Worm (Caenorhabditis elegans) whole organism, L2 larva: Measurements from ENCODE around the gene dcs-1.

Source experiments
- ama-1 ChIP-seq: fragments of 150-350 bp; optimal IDR thresholded peaks from 2 replicates; lab custom pipeline; 2018; ENCODE audit warnings: inconsistent platforms
- egl-27 ChIP-seq: sonication (generic microtip); optimal IDR thresholded peaks from 3 replicates; lab custom pipeline; 2017; ENCODE audit warnings: missing biosample characterization, missing genetic modification reagents, missing genetic modification characterization
- snpc-4 ChIP-seq: fragments of 150-350 bp; optimal IDR thresholded peaks from 2 replicates; lab custom pipeline; 2014; ENCODE audit warnings: missing biosample characterization, missing genetic modification characterization

DNA sequence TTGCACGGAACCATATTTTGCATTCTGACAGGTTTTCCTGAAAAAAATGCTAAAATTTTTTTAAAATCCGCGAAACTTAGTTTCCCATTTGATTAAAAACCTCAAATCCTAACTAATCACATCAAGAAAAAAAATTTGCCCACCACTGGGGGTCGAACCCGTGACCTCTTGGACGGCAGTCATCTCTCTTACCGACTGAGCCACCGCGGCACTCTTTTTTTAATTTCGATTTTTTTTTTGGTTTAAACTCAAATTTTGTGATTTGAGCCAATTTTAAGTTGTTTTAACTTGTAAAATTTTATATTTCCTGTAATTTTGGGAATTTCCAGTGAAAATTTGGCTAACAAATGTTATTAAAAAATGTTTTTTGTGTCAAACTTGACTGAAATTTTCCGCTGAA, 29.2 kb upstream of the dcs-1 start:
- no peak for TF ChIP-seq ama-1 (lab: Kevin White, UChicago)
- no peak for TF ChIP-seq snpc-4 (tag; lab: Kevin White, UChicago)
- TF ChIP-seq egl-27 (tag; lab: Kevin White, UChicago) = no peak
